Fruit fly (Drosophila melanogaster) whole organism, embryonic: ENCODE results near the gene CG3448.

Source experiments
- Ada2b ChIP-seq: fragments of 200-800 bp; sonication (Bioruptor generic); IDR thresholded peaks from 2 replicates; pipeline ENCODE4 v1.3.6; 2022; ENCODE audit warnings: missing biosample characterization, missing genetic modification characterization
- CG2678 ChIP-seq: fragments of 200-800 bp; sonication (Bioruptor generic); optimal IDR thresholded peaks from 3 replicates; lab custom pipeline; 2019; ENCODE audit warnings: missing biosample characterization, mild to moderate bottlenecking, missing genetic modification characterization, moderate library complexity
- CG31388 ChIP-seq: fragments of 200-800 bp; sonication (Bioruptor generic); optimal IDR thresholded peaks from 2 replicates; lab custom pipeline; 2016; ENCODE audit warnings: missing biosample characterization, missing genetic modification characterization
- CG4854 ChIP-seq: fragments of 200-800 bp; sonication (Bioruptor generic); optimal IDR thresholded peaks from 2 replicates; lab custom pipeline; 2016; ENCODE audit warnings: missing biosample characterization, missing genetic modification characterization, inconsistent platforms
- az2 ChIP-seq: fragments of 200-800 bp; sonication (Bioruptor generic); optimal IDR thresholded peaks from 3 replicates; lab custom pipeline; 2016; ENCODE audit warnings: missing biosample characterization, missing genetic modification characterization
- gcm ChIP-seq: fragments of 200-800 bp; sonication (Bioruptor generic); optimal IDR thresholded peaks from 2 replicates; lab custom pipeline; 2019; ENCODE audit warnings: missing biosample characterization, mild to moderate bottlenecking, missing genetic modification characterization, moderate library complexity
- lmd ChIP-seq: fragments of 200-800 bp; sonication (Bioruptor generic); IDR thresholded peaks from 2 replicates; pipeline ENCODE4 v1.3.6; 2022; ENCODE audit warnings: missing biosample characterization, missing genetic modification characterization
- sd ChIP-seq: fragments of 200-800 bp; sonication (Bioruptor generic); optimal IDR thresholded peaks from 3 replicates; lab custom pipeline; 2018; ENCODE audit warnings: missing biosample characterization, mild to moderate bottlenecking, missing genetic modification characterization, moderate library complexity
- sisA ChIP-seq: fragments of 200-800 bp; sonication (Bioruptor generic); IDR thresholded peaks from 2 replicates; pipeline ENCODE4 v1.3.6; 2022; ENCODE audit warnings: missing biosample characterization, missing genetic modification characterization

dm6 chr3L:9490432-9490831, 39.1 kb upstream of the CG3448 start:
- TF ChIP-seq CG4854 (GFP tag; lab: Kevin White, UChicago) = no peak
- TF ChIP-seq gcm (GFP tag; lab: Kevin White, UChicago) = no peak
- TF ChIP-seq Ada2b (GFP tag; lab: Robert Waterston, UW) = no peak
- no peak for TF ChIP-seq az2 (GFP tag; lab: Kevin White, UChicago)
- no peak for TF ChIP-seq lmd
- no peak for TF ChIP-seq CG2678 (tag; lab: Kevin White, UChicago)
- no peak for TF ChIP-seq CG31388 (GFP tag; lab: Kevin White, UChicago)
- no peak for TF ChIP-seq sisA (GFP tag; lab: Robert Waterston, UW)
- TF ChIP-seq sd (tag; lab: Kevin White, UChicago) = no peak
